Worm (Caenorhabditis elegans) whole organism, L4/young adult: ENCODE data around the gene EEED8.2.

Experiments used
- W03F9.2 ChIP-seq: fragments of 150-350 bp; optimal IDR thresholded peaks from 2 replicates; lab custom pipeline; 2014; ENCODE audit warnings: missing biosample characterization, missing genetic modification characterization
- dao-5 ChIP-seq: sonication (generic microtip); optimal IDR thresholded peaks from 2 replicates; lab custom pipeline; 2016; ENCODE audit warnings: missing genotype, missing genetic modification characterization, moderate library complexity, missing compliant biosample characterization
- him-1 ChIP-seq: sonication (generic microtip); optimal IDR thresholded peaks from 2 replicates; lab custom pipeline; 2016; ENCODE audit warnings: missing genotype, missing genetic modification reagents, missing genetic modification characterization, missing compliant biosample characterization

- TF ChIP-seq W03F9.2, result no peak
- no peak for TF ChIP-seq him-1 (tag; lab: Kevin White, UChicago)
- TF ChIP-seq dao-5, result no peak
Measured at ce11 chrII:5460911-5461310, 44.4 kb downstream of the EEED8.2 start.
